Worm (Caenorhabditis elegans) whole organism, early embryonic: ENCODE measurements around the gene mars-1.

ENCODE experiments used
- B0310.2 ChIP-seq: sonication (generic microtip); optimal IDR thresholded peaks from 2 replicates; lab custom pipeline; 2016; ENCODE audit warnings: mild to moderate bottlenecking, missing genetic modification characterization, missing compliant biosample characterization
- F13C5.2 ChIP-seq: sonication (generic microtip); optimal IDR thresholded peaks from 2 replicates; lab custom pipeline; 2017; ENCODE audit warnings: mild to moderate bottlenecking, missing genetic modification characterization, inconsistent platforms, missing compliant biosample characterization
- aly-1 ChIP-seq: sonication (generic microtip); optimal IDR thresholded peaks from 2 replicates; lab custom pipeline; 2016; ENCODE audit warnings: missing genetic modification characterization, missing compliant biosample characterization
- ama-1 ChIP-seq: fragments of 150-350 bp; optimal IDR thresholded peaks from 2 replicates; lab custom pipeline; 2014
- flt-1 ChIP-seq: fragments of 200-800 bp; sonication (Bioruptor generic); IDR thresholded peaks from 2 replicates; pipeline ENCODE4 v1.3.6; 2022; ENCODE audit warnings: missing genetic modification characterization, missing compliant biosample characterization
- tra-4 ChIP-seq: sonication (generic microtip); optimal IDR thresholded peaks from 2 replicates; lab custom pipeline; 2017; ENCODE audit warnings: missing genetic modification characterization, missing compliant biosample characterization

DNA sequence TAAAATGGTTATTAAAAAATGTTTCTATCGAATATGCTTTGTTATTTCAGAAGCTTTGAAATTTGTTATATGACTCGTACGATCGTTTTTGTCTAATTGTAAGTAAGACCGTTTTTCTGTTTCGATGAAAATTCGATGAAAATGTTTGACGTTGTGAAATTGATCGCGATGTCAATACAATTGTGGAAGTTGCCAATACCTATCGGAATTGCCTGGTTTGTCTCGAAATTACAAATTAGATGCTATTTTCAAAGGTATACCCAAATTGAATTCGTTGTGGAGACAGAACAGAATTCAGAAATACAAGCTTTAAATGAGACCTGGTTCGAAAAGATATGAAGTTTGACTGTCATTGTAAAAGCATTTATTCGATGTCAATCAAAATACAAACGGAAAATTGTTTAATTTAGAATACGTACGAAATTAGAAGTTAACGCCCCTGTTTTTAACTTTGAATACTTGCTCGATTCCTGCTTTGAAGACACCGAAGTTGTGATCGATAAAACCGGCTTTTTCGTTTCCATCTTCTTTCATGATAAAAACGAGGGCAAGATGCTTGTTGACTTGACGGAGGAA, 31.9 kb downstream of the mars-1 start:
- TF ChIP-seq tra-4 (tag; lab: Kevin White, UChicago): no peak
- no peak for TF ChIP-seq B0310.2 (tag; lab: Kevin White, UChicago)
- TF ChIP-seq flt-1 (GFP tag; lab: Robert Waterston, UW): no peak
- no peak for TF ChIP-seq ama-1
- TF ChIP-seq aly-1 (tag; lab: Kevin White, UChicago): no peak
- TF ChIP-seq F13C5.2: no peak
